Fruit fly (Drosophila melanogaster) whole organism, embryonic: ENCODE data around the gene CG14221.

ENCODE experiments used
- ATbp ChIP-seq: fragments of 200-800 bp; sonication (Bioruptor generic); optimal IDR thresholded peaks from 2 replicates; lab custom pipeline; 2017; ENCODE audit warnings: missing biosample characterization, mild to moderate bottlenecking, missing genetic modification characterization, missing genetic modification reagents
- Abd-B ChIP-seq: fragments of 200-800 bp; sonication (Bioruptor generic); optimal IDR thresholded peaks from 2 replicates; lab custom pipeline; 2018; ENCODE audit warnings: missing biosample characterization, mild to moderate bottlenecking, missing genetic modification characterization, moderate library complexity
- Atf3 ChIP-seq: fragments of 200-800 bp; sonication (Bioruptor generic); optimal IDR thresholded peaks from 3 replicates; lab custom pipeline; 2016; ENCODE audit warnings: missing biosample characterization, missing genetic modification characterization
- C15 ChIP-seq: fragments of 200-800 bp; sonication (Bioruptor generic); IDR thresholded peaks from 3 replicates; pipeline ENCODE4 v1.3.6; 2022; ENCODE audit warnings: missing biosample characterization, missing genetic modification characterization
- CG1024 ChIP-seq: fragments of 200-800 bp; sonication (Bioruptor generic); IDR thresholded peaks from 2 replicates; pipeline ENCODE4 v1.3.6; 2022; ENCODE audit warnings: missing biosample characterization, missing genetic modification characterization
- CG10565 ChIP-seq: fragments of 200-800 bp; sonication (Bioruptor generic); optimal IDR thresholded peaks from 3 replicates; lab custom pipeline; 2016; ENCODE audit warnings: missing biosample characterization, mild to moderate bottlenecking, missing genetic modification characterization
- CG12236 ChIP-seq: fragments of 200-800 bp; sonication (Bioruptor generic); optimal IDR thresholded peaks from 2 replicates; lab custom pipeline; 2016; ENCODE audit warnings: missing biosample characterization, missing genetic modification characterization
- CG13287 ChIP-seq: fragments of 200-800 bp; sonication (Bioruptor generic); IDR thresholded peaks from 2 replicates; pipeline ENCODE4 v1.3.6; 2022; ENCODE audit warnings: missing biosample characterization, missing genetic modification characterization; ENCODE audit not compliant: partially characterized antibody
- CG13894 ChIP-seq: fragments of 200-800 bp; sonication (Bioruptor generic); optimal IDR thresholded peaks from 3 replicates; lab custom pipeline; 2018; ENCODE audit warnings: missing biosample characterization, mild to moderate bottlenecking, missing genetic modification characterization, moderate library complexity
- CG1529 ChIP-seq: fragments of 200-800 bp; sonication (Bioruptor generic); optimal IDR thresholded peaks from 3 replicates; lab custom pipeline; 2018; ENCODE audit warnings: missing biosample characterization, missing genetic modification characterization
- CG1602 ChIP-seq: fragments of 200-800 bp; sonication (Bioruptor generic); optimal IDR thresholded peaks from 3 replicates; lab custom pipeline; 2016; ENCODE audit warnings: missing biosample characterization, missing genetic modification characterization
- CG17385 ChIP-seq: fragments of 200-800 bp; sonication (Bioruptor generic); optimal IDR thresholded peaks from 3 replicates; lab custom pipeline; 2018; ENCODE audit warnings: missing biosample characterization, mild to moderate bottlenecking, missing genetic modification characterization
- CG2116 ChIP-seq: fragments of 200-800 bp; sonication (Bioruptor generic); optimal IDR thresholded peaks from 3 replicates; lab custom pipeline; 2018; ENCODE audit warnings: missing biosample characterization, mild to moderate bottlenecking, missing genetic modification characterization
- CG2678 ChIP-seq: fragments of 200-800 bp; sonication (Bioruptor generic); optimal IDR thresholded peaks from 3 replicates; lab custom pipeline; 2019; ENCODE audit warnings: missing biosample characterization, mild to moderate bottlenecking, missing genetic modification characterization, moderate library complexity
- CG43689 ChIP-seq: fragments of 200-800 bp; sonication (Bioruptor generic); IDR thresholded peaks from 2 replicates; pipeline ENCODE4 v1.3.6; 2022; ENCODE audit warnings: missing biosample characterization, missing genetic modification characterization
- CG7987 ChIP-seq: fragments of 200-800 bp; sonication (Bioruptor generic); optimal IDR thresholded peaks from 2 replicates; lab custom pipeline; 2018; ENCODE audit warnings: missing biosample characterization, mild to moderate bottlenecking, missing genetic modification characterization, moderate library complexity
- CG8924 ChIP-seq: fragments of 200-800 bp; optimal IDR thresholded peaks from 3 replicates; lab custom pipeline; 2019; ENCODE audit warnings: missing biosample characterization, mild to moderate bottlenecking, missing genetic modification characterization, moderate library complexity
- CoRest ChIP-seq: fragments of 200-800 bp; sonication (Bioruptor generic); optimal IDR thresholded peaks from 3 replicates; lab custom pipeline; 2018; ENCODE audit warnings: missing biosample characterization, mild to moderate bottlenecking, missing genetic modification characterization, moderate library complexity
- Doc2 ChIP-seq: fragments of 200-800 bp; sonication (Bioruptor generic); IDR thresholded peaks from 2 replicates; pipeline ENCODE4 v1.3.6; 2022; ENCODE audit warnings: missing biosample characterization, missing genetic modification characterization
- Ets65A ChIP-seq: fragments of 200-800 bp; sonication (Bioruptor generic); peaks from one replicate; lab custom pipeline; 2016; ENCODE audit warnings: missing biosample characterization, missing genetic modification characterization
- Fer1 ChIP-seq: fragments of 200-800 bp; sonication (Bioruptor generic); optimal IDR thresholded peaks from 2 replicates; lab custom pipeline; 2017; ENCODE audit warnings: missing biosample characterization, mild to moderate bottlenecking, missing genetic modification characterization
- Gsc ChIP-seq: fragments of 200-800 bp; sonication (Bioruptor generic); IDR thresholded peaks from 2 replicates; pipeline ENCODE4 v1.3.6; 2022; ENCODE audit warnings: missing biosample characterization, missing genetic modification characterization
- H15 ChIP-seq: fragments of 200-800 bp; sonication (Bioruptor generic); IDR thresholded peaks from 3 replicates; pipeline ENCODE4 v1.3.6; 2022; ENCODE audit warnings: missing biosample characterization, missing genetic modification characterization
- H2.0 ChIP-seq: fragments of 200-800 bp; sonication (Bioruptor generic); IDR thresholded peaks from 2 replicates; pipeline ENCODE4 v1.3.6; 2022; ENCODE audit warnings: missing biosample characterization, missing genetic modification characterization
- HLH3B ChIP-seq: fragments of 200-800 bp; sonication (Bioruptor generic); IDR thresholded peaks from 2 replicates; pipeline ENCODE4 v1.3.6; 2022; ENCODE audit warnings: missing biosample characterization, missing genetic modification characterization
- Hand ChIP-seq: fragments of 200-800 bp; sonication (Bioruptor generic); optimal IDR thresholded peaks from 2 replicates; lab custom pipeline; 2017; ENCODE audit warnings: mild to moderate bottlenecking, missing biosample characterization, missing genetic modification reagents, missing genetic modification characterization
- Hr51 ChIP-seq, 2 experiments: fragments of 200-800 bp; sonication (Bioruptor generic); optimal IDR thresholded peaks; 2 replicates in 1 of 2; 3 replicates in 1 of 2; lab custom pipeline; 2016 to 2018; ENCODE audit warnings: missing biosample characterization in 2 of 2, missing genetic modification characterization in 2 of 2, mild to moderate bottlenecking in 1 of 2, moderate library complexity in 1 of 2
- Myb ChIP-seq: fragments of 200-800 bp; sonication (Bioruptor generic); optimal IDR thresholded peaks from 2 replicates; lab custom pipeline; 2016; ENCODE audit warnings: missing biosample characterization, missing genetic modification characterization
- Neu2 ChIP-seq: fragments of 200-800 bp; sonication (Bioruptor generic); optimal IDR thresholded peaks from 3 replicates; lab custom pipeline; 2016; ENCODE audit warnings: missing biosample characterization, missing genetic modification characterization, borderline replicate concordance
- Sry-β ChIP-seq: fragments of 200-800 bp; sonication (Bioruptor generic); optimal IDR thresholded peaks from 2 replicates; lab custom pipeline; 2018; ENCODE audit warnings: missing biosample characterization, mild to moderate bottlenecking, missing genetic modification characterization, moderate library complexity
- chif ChIP-seq, 2 experiments: fragments of 200-800 bp; sonication (Bioruptor generic); optimal IDR thresholded peaks; 3 replicates each; lab custom pipeline; 2016; ENCODE audit warnings: missing biosample characterization in 2 of 2, missing genetic modification characterization in 2 of 2
- ci ChIP-seq: fragments of 200-800 bp; sonication (Bioruptor generic); IDR thresholded peaks from 3 replicates; pipeline ENCODE4 v1.3.6; 2022; ENCODE audit warnings: missing biosample characterization, missing genetic modification characterization
- crc ChIP-seq: fragments of 200-800 bp; sonication (Bioruptor generic); optimal IDR thresholded peaks from 2 replicates; lab custom pipeline; 2016; ENCODE audit warnings: missing biosample characterization, missing genetic modification characterization
- dm ChIP-seq: fragments of 200-800 bp; sonication (Bioruptor generic); optimal IDR thresholded peaks from 3 replicates; lab custom pipeline; 2016; ENCODE audit warnings: missing biosample characterization, missing genetic modification characterization
- gcm2 ChIP-seq: fragments of 200-800 bp; sonication (Bioruptor generic); optimal IDR thresholded peaks from 2 replicates; lab custom pipeline; 2016; ENCODE audit warnings: missing biosample characterization, missing genetic modification characterization
- gsb-n ChIP-seq: fragments of 200-800 bp; sonication (Bioruptor generic); optimal IDR thresholded peaks from 3 replicates; lab custom pipeline; 2018; ENCODE audit warnings: missing biosample characterization, mild to moderate bottlenecking, missing genetic modification characterization
- ind ChIP-seq: fragments of 200-800 bp; sonication (Bioruptor generic); optimal IDR thresholded peaks from 3 replicates; lab custom pipeline; 2016; ENCODE audit warnings: missing biosample characterization, missing genetic modification characterization
- ken ChIP-seq: fragments of 200-800 bp; sonication (Bioruptor generic); IDR thresholded peaks from 3 replicates; pipeline ENCODE4 v1.3.6; 2022; ENCODE audit warnings: missing biosample characterization, missing genetic modification characterization
- kni ChIP-seq: fragments of 200-800 bp; sonication (Bioruptor generic); optimal IDR thresholded peaks from 3 replicates; lab custom pipeline; 2017; ENCODE audit warnings: mild to moderate bottlenecking, missing biosample characterization, missing genetic modification reagents, missing genetic modification characterization
- lola ChIP-seq, 3 experiments: fragments of >200 bp in 2 of 3; fragments of 200-800 bp in 1 of 3; sonication (Bioruptor generic) in 1 of 3; optimal IDR thresholded peaks; 2 replicates each; lab custom pipeline; 2017 to 2019; ENCODE audit warnings: missing biosample characterization in 3 of 3, missing genetic modification characterization in 3 of 3, mild to moderate bottlenecking in 1 of 3, moderate library complexity in 1 of 3
- nerfin-2 ChIP-seq: fragments of 200-800 bp; sonication (Bioruptor generic); IDR thresholded peaks from 2 replicates; pipeline ENCODE4 v1.3.6; 2022; ENCODE audit warnings: missing biosample characterization, missing genetic modification characterization; ENCODE audit not compliant: partially characterized antibody
- pho ChIP-seq: fragments of 200-800 bp; sonication (Bioruptor generic); optimal IDR thresholded peaks from 2 replicates; lab custom pipeline; 2016; ENCODE audit warnings: missing biosample characterization, missing genetic modification characterization
- phol ChIP-seq: fragments of 200-800 bp; sonication (Bioruptor generic); optimal IDR thresholded peaks from 3 replicates; lab custom pipeline; 2018; ENCODE audit warnings: missing biosample characterization, mild to moderate bottlenecking, missing genetic modification characterization, moderate library complexity
- psq ChIP-seq: fragments of 200-800 bp; sonication (Bioruptor generic); optimal IDR thresholded peaks from 2 replicates; lab custom pipeline; 2017; ENCODE audit warnings: missing biosample characterization, missing genetic modification characterization
- row ChIP-seq: fragments of 200-800 bp; sonication (Bioruptor generic); IDR thresholded peaks from 3 replicates; pipeline ENCODE4 v1.3.6; 2022; ENCODE audit warnings: missing biosample characterization, missing genetic modification characterization
- salm ChIP-seq: fragments of 200-800 bp; sonication (Bioruptor generic); optimal IDR thresholded peaks from 2 replicates; lab custom pipeline; 2018; ENCODE audit warnings: missing biosample characterization, mild to moderate bottlenecking, missing genetic modification characterization
- seq ChIP-seq: fragments of 200-800 bp; sonication (Bioruptor generic); IDR thresholded peaks from 2 replicates; pipeline ENCODE4 v1.3.6; 2022; ENCODE audit warnings: missing biosample characterization, missing genetic modification characterization
- tll ChIP-seq, 2 experiments: fragments of 200-800 bp in 1 of 2; fragments of >200 bp in 1 of 2; sonication (Bioruptor generic) in 1 of 2; optimal IDR thresholded peaks; 2 replicates each; lab custom pipeline; 2017 to 2019; ENCODE audit warnings: missing biosample characterization in 2 of 2, missing genetic modification characterization in 2 of 2, mild to moderate bottlenecking in 1 of 2, moderate library complexity in 1 of 2
- trem ChIP-seq: fragments of 200-800 bp; optimal IDR thresholded peaks from 3 replicates; lab custom pipeline; 2019; ENCODE audit warnings: missing biosample characterization, mild to moderate bottlenecking, missing genetic modification characterization, moderate library complexity
- tx ChIP-seq: fragments of 200-800 bp; sonication (Bioruptor generic); optimal IDR thresholded peaks from 2 replicates; lab custom pipeline; 2016; ENCODE audit warnings: missing biosample characterization, missing genetic modification characterization
- zfh1 ChIP-seq: fragments of 200-800 bp; sonication (Bioruptor generic); IDR thresholded peaks from 3 replicates; pipeline ENCODE4 v1.3.6; 2022; ENCODE audit warnings: missing biosample characterization, missing genetic modification characterization

Gene CG14221

DNA sequence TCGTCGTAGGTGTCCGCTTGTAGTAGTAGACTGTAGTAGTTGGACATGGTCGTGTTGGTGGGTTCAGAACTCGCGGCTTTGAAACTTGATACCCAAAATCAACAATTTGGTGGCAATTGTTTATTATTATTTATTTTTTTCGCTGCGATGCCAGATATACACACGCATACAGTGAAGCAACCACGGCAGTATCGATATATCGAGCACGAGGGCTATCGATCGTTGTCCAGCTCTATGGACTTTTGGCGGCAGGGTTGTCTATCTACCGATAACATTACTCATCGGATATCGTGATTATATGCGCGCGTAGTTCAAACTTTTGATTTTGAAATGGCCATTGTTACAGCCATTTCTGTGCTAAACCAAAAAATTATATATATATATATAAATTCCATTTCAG is 19.4 kb downstream of the CG14221 start, which contains the start of gene CG14220 (continued):
- no peak for TF ChIP-seq kni (GFP tag; lab: Kevin White, UChicago)
- TF ChIP-seq zfh1 (GFP tag; lab: Robert Waterston, UW), result 0 out of 3 replicates have a peak, but pooled peaks have one; percentile 16
- no peak for TF ChIP-seq ken (GFP tag; lab: Robert Waterston, UW)
- peak; percentile 17 for TF ChIP-seq CoRest (tag; lab: Kevin White, UChicago)
- TF ChIP-seq Myb, result peak; percentile 6
- TF ChIP-seq Hand (GFP tag; lab: Kevin White, UChicago), result no peak
- peak; percentile 26 for TF ChIP-seq CG7987
- no peak for TF ChIP-seq H15 (GFP tag; lab: Robert Waterston, UW)
- TF ChIP-seq Fer1, result peak; percentile 48
- peak; percentile 5 for TF ChIP-seq CG17385 (GFP tag; lab: Kevin White, UChicago)
- peak; percentile 87 for TF ChIP-seq trem (tag; lab: Kevin White, UChicago)
- no peak for TF ChIP-seq tll (GFP tag; optimal IDR thresholded peaks at IDR 0.05; lab: Kevin White, UChicago)
- TF ChIP-seq salm (tag; lab: Kevin White, UChicago), result no peak
- no peak for TF ChIP-seq CG1602 (GFP tag; lab: Kevin White, UChicago)
- TF ChIP-seq Doc2, result no peak
- no peak for TF ChIP-seq seq (GFP tag; lab: Robert Waterston, UW)
- TF ChIP-seq chif (GFP tag; optimal IDR thresholded peaks at IDR 0.05; lab: Kevin White, UChicago), result no peak
- TF ChIP-seq psq (GFP tag; lab: Kevin White, UChicago), result no peak
- no peak for TF ChIP-seq Atf3 (GFP tag; lab: Kevin White, UChicago)
- no peak for TF ChIP-seq Sry-β (GFP tag; lab: Kevin White, UChicago)
- TF ChIP-seq HLH3B (GFP tag; lab: Robert Waterston, UW), result no peak
- TF ChIP-seq ind (GFP tag; lab: Kevin White, UChicago), result no peak
- TF ChIP-seq CG43689 (GFP tag; lab: Robert Waterston, UW), result no peak
- TF ChIP-seq pho, result no peak
- no peak for TF ChIP-seq Neu2 (GFP tag; lab: Kevin White, UChicago)
- no peak for TF ChIP-seq Gsc
- TF ChIP-seq crc (GFP tag; lab: Kevin White, UChicago), result no peak
- no peak for TF ChIP-seq C15 (GFP tag; lab: Robert Waterston, UW)
- TF ChIP-seq CG12236 (GFP tag; lab: Kevin White, UChicago), result no peak
- TF ChIP-seq phol (tag; lab: Kevin White, UChicago), result peak; percentile 31
- peak; percentile 93 for TF ChIP-seq CG13287
- TF ChIP-seq H2.0 (GFP tag; lab: Robert Waterston, UW), result no peak
- TF ChIP-seq Ets65A (GFP tag; lab: Kevin White, UChicago), result no peak
- TF ChIP-seq CG10565 (GFP tag; lab: Kevin White, UChicago), result no peak
- no peak for TF ChIP-seq Abd-B (GFP tag; lab: Kevin White, UChicago)
- TF ChIP-seq tx, result no peak
- TF ChIP-seq nerfin-2 (GFP tag; lab: Robert Waterston, UW), result peak; percentile 94
- TF ChIP-seq CG8924 (tag; lab: Kevin White, UChicago), result peak; percentile 22
- no peak for TF ChIP-seq CG1024 (GFP tag; lab: Robert Waterston, UW)
- peak; percentile 39; the same call in 1 of the 3 replicates for TF ChIP-seq row (GFP tag; lab: Robert Waterston, UW)
- TF ChIP-seq ci (GFP tag; lab: Robert Waterston, UW), result no peak
- no peak for TF ChIP-seq ATbp (GFP tag; lab: Kevin White, UChicago)
- peak; percentile 98 for TF ChIP-seq CG2116 (GFP tag; lab: Kevin White, UChicago)
- no peak for TF ChIP-seq CG1529
- no peak for TF ChIP-seq lola (GFP tag; optimal IDR thresholded peaks at IDR 0.05; lab: Kevin White, UChicago)
- TF ChIP-seq CG2678 (tag; lab: Kevin White, UChicago), result no peak
- no peak for TF ChIP-seq gsb-n (tag; lab: Kevin White, UChicago)
- TF ChIP-seq Hr51 (GFP tag; optimal IDR thresholded peaks at IDR 0.05; lab: Kevin White, UChicago), result no peak
- TF ChIP-seq dm (GFP tag; lab: Kevin White, UChicago), result peak; percentile 4
- no peak for TF ChIP-seq gcm2
- TF ChIP-seq CG13894 (tag; lab: Kevin White, UChicago), result peak; percentile 40
